Fruit fly (Drosophila melanogaster): ENCODE measurements around the gene Girdin.
A peak's percentile ranks its signal among the peaks of the same experiment; 100 is the strongest.

Gene Girdin

dm6 chr3L:3192912-3193311, 14.2 kb downstream of the Girdin start, which contains the start of gene Hsp83:
Gene Hsp83 (plus strand): TSS chr3L:3192969.
- TF ChIP-seq CG7045 (GFP tag; optimal IDR thresholded peaks at IDR 0.05) = peak; percentile 99
- TF ChIP-seq CG33017 (tag; optimal IDR thresholded peaks at IDR 0.05) = peak; percentile 99
- TF ChIP-seq pad (GFP tag; optimal IDR thresholded peaks at IDR 0.05) = peak; percentile 91
- TF ChIP-seq cic (GFP tag; optimal IDR thresholded peaks at IDR 0.05) = peak; percentile 99
- TF ChIP-seq toe (GFP tag; optimal IDR thresholded peaks at IDR 0.05) = peak; percentile 86
- TF ChIP-seq kay (GFP tag; ENCODE audit: borderline replicate concordance) = peak; percentile 98
- TF ChIP-seq CG5204 (GFP tag; optimal IDR thresholded peaks at IDR 0.05) = peak; percentile 96
- TF ChIP-seq CG1620 (GFP tag; optimal IDR thresholded peaks at IDR 0.05) = peak; percentile 91
- peak; percentile 96 for TF ChIP-seq ovo (GFP tag; optimal IDR thresholded peaks at IDR 0.05)
- TF ChIP-seq CG11617 (GFP tag; optimal IDR thresholded peaks at IDR 0.05) = peak; percentile 99
- peak; percentile 97 for TF ChIP-seq Hr96 (GFP tag; optimal IDR thresholded peaks at IDR 0.05)
- TF ChIP-seq CG14711 (tag; optimal IDR thresholded peaks at IDR 0.05) = peak; percentile 86
- TF ChIP-seq cnc (optimal IDR thresholded peaks at IDR 0.05) = no peak
- TF ChIP-seq Clk (GFP tag; optimal IDR thresholded peaks at IDR 0.05) = peak; percentile 92
- TF ChIP-seq Crg-1 (GFP tag; optimal IDR thresholded peaks at IDR 0.05) = peak; percentile 99
- peak; percentile 98 for TF ChIP-seq Mnt (GFP tag; optimal IDR thresholded peaks at IDR 0.05)
- peak; percentile 87 for TF ChIP-seq tj (GFP tag; optimal IDR thresholded peaks at IDR 0.05)
- TF ChIP-seq CG12768 (GFP tag; optimal IDR thresholded peaks at IDR 0.05) = peak; percentile 99
- peak; percentile 99 for TF ChIP-seq CG7101 (tag; optimal IDR thresholded peaks at IDR 0.05)
- TF ChIP-seq bab1 (GFP tag; optimal IDR thresholded peaks at IDR 0.05) = peak; percentile 98

dm6 chr3L:3194059-3194458, 15.3 kb downstream of the Girdin start:
- TF ChIP-seq toe (GFP tag; optimal IDR thresholded peaks at IDR 0.05) (no peak), bab1 (GFP tag; optimal IDR thresholded peaks at IDR 0.05) (peak; percentile 87), CG12768 (GFP tag; optimal IDR thresholded peaks at IDR 0.05) (peak; percentile 87), tj (GFP tag; optimal IDR thresholded peaks at IDR 0.05) (peak; percentile 58), CG11617 (GFP tag; optimal IDR thresholded peaks at IDR 0.05) (peak; percentile 86), CG33017 (tag; optimal IDR thresholded peaks at IDR 0.05) (peak; percentile 95), Crg-1 (GFP tag; optimal IDR thresholded peaks at IDR 0.05) (peak; percentile 40), Hr96 (GFP tag; optimal IDR thresholded peaks at IDR 0.05) (peak; percentile 35), cnc (optimal IDR thresholded peaks at IDR 0.05) (no peak), CG14711 (tag; optimal IDR thresholded peaks at IDR 0.05) (peak; percentile 94), CG1620 (GFP tag; optimal IDR thresholded peaks at IDR 0.05) (peak; percentile 59), cic (GFP tag; optimal IDR thresholded peaks at IDR 0.05) (peak; percentile 48), ovo (GFP tag; optimal IDR thresholded peaks at IDR 0.05) (no peak), CG7045 (GFP tag; optimal IDR thresholded peaks at IDR 0.05) (peak; percentile 88), pad (GFP tag; optimal IDR thresholded peaks at IDR 0.05) (peak; percentile 70), Mnt (GFP tag; optimal IDR thresholded peaks at IDR 0.05) (peak; percentile 77), CG5204 (GFP tag; optimal IDR thresholded peaks at IDR 0.05) (peak; percentile 46), CG7101 (tag; optimal IDR thresholded peaks at IDR 0.05) (peak; percentile 94), Clk (GFP tag; optimal IDR thresholded peaks at IDR 0.05) (peak; percentile 41), kay (GFP tag; ENCODE audit: borderline replicate concordance) (no peak)

DNA sequence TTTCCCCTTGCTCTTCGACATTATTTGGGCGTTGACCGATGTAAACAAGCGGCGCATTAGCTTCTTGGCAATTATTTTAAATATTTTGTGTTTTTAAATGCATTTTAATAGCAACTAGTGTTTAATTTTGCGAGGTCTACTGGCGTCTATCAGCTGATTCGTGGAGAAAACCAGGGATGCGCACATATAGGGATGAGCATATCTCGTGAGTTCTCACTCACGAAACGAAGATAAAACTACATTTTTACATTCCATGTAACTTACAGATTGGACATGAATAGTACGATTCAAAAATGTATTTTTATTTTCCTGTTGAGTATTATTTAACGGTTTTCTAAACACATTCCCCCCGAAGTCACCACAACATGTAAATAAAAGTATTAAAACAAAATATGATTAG, 18.7 kb downstream of the Girdin start, which contains the start of gene CG14966:
TSS of gene CG14966 (minus strand) at position 168 of the 400 bp plus-strand sequence.
- TF ChIP-seq CG1620 (GFP tag; optimal IDR thresholded peaks at IDR 0.05) = peak; percentile 32
- peak; percentile 2 for TF ChIP-seq cic (GFP tag; optimal IDR thresholded peaks at IDR 0.05)
- peak; percentile 6 for TF ChIP-seq CG33017 (tag; optimal IDR thresholded peaks at IDR 0.05)
- TF ChIP-seq ovo (GFP tag; optimal IDR thresholded peaks at IDR 0.05) = peak; percentile 54
- TF ChIP-seq kay (GFP tag; ENCODE audit: borderline replicate concordance) = no peak
- TF ChIP-seq Hr96 (GFP tag; optimal IDR thresholded peaks at IDR 0.05) = no peak
- peak; percentile 80 for TF ChIP-seq bab1 (GFP tag; optimal IDR thresholded peaks at IDR 0.05)
- no peak for TF ChIP-seq Clk (GFP tag; optimal IDR thresholded peaks at IDR 0.05)
- peak; percentile 23 for TF ChIP-seq toe (GFP tag; optimal IDR thresholded peaks at IDR 0.05)
- TF ChIP-seq CG12768 (GFP tag; optimal IDR thresholded peaks at IDR 0.05) = no peak
- TF ChIP-seq tj (GFP tag; optimal IDR thresholded peaks at IDR 0.05) = peak; percentile 32
- TF ChIP-seq Mnt (GFP tag; optimal IDR thresholded peaks at IDR 0.05) = peak; percentile 57
- TF ChIP-seq Crg-1 (GFP tag; optimal IDR thresholded peaks at IDR 0.05) = no peak
- no peak for TF ChIP-seq cnc (optimal IDR thresholded peaks at IDR 0.05)
- peak; percentile 40 for TF ChIP-seq CG11617 (GFP tag; optimal IDR thresholded peaks at IDR 0.05)
- peak; percentile 50 for TF ChIP-seq CG7101 (tag; optimal IDR thresholded peaks at IDR 0.05)
- TF ChIP-seq CG5204 (GFP tag; optimal IDR thresholded peaks at IDR 0.05) = no peak
- TF ChIP-seq CG14711 (tag; optimal IDR thresholded peaks at IDR 0.05) = no peak
- no peak for TF ChIP-seq pad (GFP tag; optimal IDR thresholded peaks at IDR 0.05)
- peak; percentile 5 for TF ChIP-seq CG7045 (GFP tag; optimal IDR thresholded peaks at IDR 0.05)

DNA sequence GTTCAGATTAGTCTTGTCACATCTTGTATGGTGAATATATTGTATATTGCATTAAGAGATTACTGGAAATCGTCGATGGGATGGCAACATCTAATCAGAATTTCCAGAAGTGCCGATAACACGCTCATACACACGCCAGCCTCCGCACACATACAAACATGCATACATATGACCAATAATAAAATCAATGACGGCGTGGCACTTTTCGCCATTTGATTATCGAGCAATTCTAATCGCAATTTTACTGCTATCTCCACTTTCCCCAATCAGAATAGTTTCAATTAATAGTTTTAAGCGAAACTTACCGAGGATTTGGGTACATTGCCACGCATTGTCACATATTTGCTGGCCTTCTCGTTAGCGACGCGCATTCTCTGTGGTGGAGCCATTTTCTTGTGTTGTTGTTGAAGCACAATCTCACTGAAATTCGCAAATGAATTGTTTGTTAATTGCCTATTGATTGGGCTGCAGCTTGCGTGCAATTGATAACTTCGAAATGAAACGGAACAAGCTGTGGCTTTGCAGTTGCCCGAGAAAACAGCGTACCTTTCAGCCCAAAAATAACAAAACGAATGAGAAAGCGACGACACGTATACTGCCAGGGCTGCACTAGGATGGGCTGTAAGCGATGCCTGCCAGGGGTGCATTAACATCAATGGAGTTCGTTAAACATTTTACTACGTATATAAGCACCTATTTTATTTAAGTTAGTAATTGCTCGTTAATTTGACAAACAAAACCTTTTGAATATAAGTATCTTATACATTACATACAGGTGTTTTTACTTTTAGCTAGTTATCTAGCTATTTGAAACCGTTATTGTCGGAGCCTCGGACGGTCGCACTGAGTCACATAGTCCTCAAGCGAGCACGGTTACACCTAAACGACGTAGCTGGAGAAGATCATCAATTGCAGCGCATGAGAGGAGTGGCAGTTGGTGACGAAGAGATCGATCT, 20.0 kb downstream of the Girdin start, which contains the start of the genes CG32276 and gry:
TSS of gene CG32276 (minus strand) at position 601 of the 956 bp plus-strand sequence.
TSS of gene gry (plus strand) at position 644 of the 956 bp plus-strand sequence.
- TF ChIP-seq toe (GFP tag; optimal IDR thresholded peaks at IDR 0.05) (peak; percentile 93), kay (GFP tag; ENCODE audit: borderline replicate concordance) (no peak), pad (GFP tag; optimal IDR thresholded peaks at IDR 0.05) (peak; percentile 71), CG7045 (GFP tag; optimal IDR thresholded peaks at IDR 0.05) (peak; percentile 82), ovo (GFP tag; optimal IDR thresholded peaks at IDR 0.05) (peak; percentile 91), Crg-1 (GFP tag; optimal IDR thresholded peaks at IDR 0.05) (peak; percentile 74), bab1 (GFP tag; optimal IDR thresholded peaks at IDR 0.05) (peak; percentile 91), CG12768 (GFP tag; optimal IDR thresholded peaks at IDR 0.05) (peak; percentile 78), CG7101 (tag; optimal IDR thresholded peaks at IDR 0.05) (peak; percentile 88), Mnt (GFP tag; optimal IDR thresholded peaks at IDR 0.05) (peak; percentile 90), Hr96 (GFP tag; optimal IDR thresholded peaks at IDR 0.05) (peak; percentile 87), Clk (GFP tag; optimal IDR thresholded peaks at IDR 0.05) (peak; percentile 49), CG1620 (GFP tag; optimal IDR thresholded peaks at IDR 0.05) (peak; percentile 82), cnc (optimal IDR thresholded peaks at IDR 0.05) (no peak), CG11617 (GFP tag; optimal IDR thresholded peaks at IDR 0.05) (peak; percentile 87), tj (GFP tag; optimal IDR thresholded peaks at IDR 0.05) (peak; percentile 65), CG33017 (tag; optimal IDR thresholded peaks at IDR 0.05) (peak; percentile 62), CG5204 (GFP tag; optimal IDR thresholded peaks at IDR 0.05) (peak; percentile 82), CG14711 (tag; optimal IDR thresholded peaks at IDR 0.05) (peak; percentile 81), cic (GFP tag; optimal IDR thresholded peaks at IDR 0.05) (peak; percentile 58)

Data from whole organism, adult.